Fruit fly (Drosophila melanogaster): ENCODE measurements around the gene CG8028.

CG8028 gene

dm6 chrX:19298785-19299114 is 18.6 kb upstream of the CG8028 start (continued):
- TF ChIP-seq CG17802 (tag; optimal IDR thresholded peaks at IDR 0.05) (no peak), gcm2 (GFP tag; optimal IDR thresholded peaks at IDR 0.05) (no peak), pita (GFP tag; optimal IDR thresholded peaks at IDR 0.05) (no peak), CG10543 (GFP tag; optimal IDR thresholded peaks at IDR 0.05) (no peak), Spps (tag; optimal IDR thresholded peaks at IDR 0.05) (peak; percentile 22), Sox102F (GFP tag; optimal IDR thresholded peaks at IDR 0.05) (peak; percentile 53), sna (GFP tag; IDR thresholded peaks at IDR 0.05; ENCODE audit: partially characterized antibody) (no peak)

- TF ChIP-seq CG11560 (tag; IDR thresholded peaks at IDR 0.05) (peak; percentile 89), ara (GFP tag; IDR thresholded peaks at IDR 0.05) (peak; percentile 91), Mad (GFP tag; optimal IDR thresholded peaks at IDR 0.05) (peak; percentile 96), MBD-R2 (GFP tag; IDR thresholded peaks at IDR 0.05) (peak; percentile 84), wek (GFP tag; optimal IDR thresholded peaks at IDR 0.05) (peak; percentile 83), CG18476 (GFP tag; optimal IDR thresholded peaks at IDR 0.05) (peak; percentile 96), Bteb2 (GFP tag; optimal IDR thresholded peaks at IDR 0.05) (peak; percentile 95), gro (GFP tag; optimal IDR thresholded peaks at IDR 0.05) (peak; percentile 94), Ssrp (tag; optimal IDR thresholded peaks at IDR 0.05) (peak; percentile 97), CG2678 (tag; optimal IDR thresholded peaks at IDR 0.05) (peak; percentile 99), Hey (tag; optimal IDR thresholded peaks at IDR 0.05) (peak; percentile 81), Camta (GFP tag; optimal IDR thresholded peaks at IDR 0.05) (peak; percentile 96), scrt (GFP tag; optimal IDR thresholded peaks at IDR 0.05) (peak; percentile 94), Atf-2 (GFP tag; optimal IDR thresholded peaks at IDR 0.05) (peak; percentile 94), sna (GFP tag; IDR thresholded peaks at IDR 0.05; ENCODE audit: partially characterized antibody) (0 out of 2 replicates have a peak, but pooled peaks have one; percentile 33), pita (GFP tag; optimal IDR thresholded peaks at IDR 0.05) (no peak), Antp (GFP tag; optimal IDR thresholded peaks at IDR 0.05) (peak; percentile 94), Mrtf (GFP tag; IDR thresholded peaks at IDR 0.05) (peak; percentile 91), Oli (tag; optimal IDR thresholded peaks at IDR 0.05) (peak; percentile 98), CG43689 (GFP tag; IDR thresholded peaks at IDR 0.05) (peak; percentile 68), Lhr (GFP tag; optimal IDR thresholded peaks at IDR 0.05) (peak; percentile 85), sens-2 (GFP tag; IDR thresholded peaks at IDR 0.05) (peak; percentile 77), CG3838 (GFP tag; optimal IDR thresholded peaks at IDR 0.05) (peak; percentile 82), jumu (GFP tag; optimal IDR thresholded peaks at IDR 0.05) (peak; percentile 95), ci (GFP tag; IDR thresholded peaks at IDR 0.05) (peak; percentile 90), usp (GFP tag; optimal IDR thresholded peaks at IDR 0.05) (no peak), CG10147 (GFP tag; optimal IDR thresholded peaks at IDR 0.05) (peak; percentile 96), knrl (GFP tag; IDR thresholded peaks at IDR 0.05; ENCODE audit: partially characterized antibody) (peak; percentile 57), gem (tag; optimal IDR thresholded peaks at IDR 0.05) (peak; percentile 99), lab (GFP tag; optimal IDR thresholded peaks at IDR 0.05) (peak; percentile 98), HmgD (GFP tag; optimal IDR thresholded peaks at IDR 0.05) (peak; percentile 90), CG15514 (GFP tag; optimal IDR thresholded peaks at IDR 0.05) (peak; percentile 99), CkIIα-i1 (GFP tag; IDR thresholded peaks at IDR 0.05) (peak; percentile 65; the same call in 1 of the 2 replicates), CG16779 (GFP tag; IDR thresholded peaks at IDR 0.05) (peak; percentile 65; the same call in 1 of the 2 replicates), CG17361 (GFP tag; IDR thresholded peaks at IDR 0.05) (peak; percentile 97), CG10321 (GFP tag; IDR thresholded peaks at IDR 0.05) (peak; percentile 54), CG12104 (GFP tag; optimal IDR thresholded peaks at IDR 0.05) (peak; percentile 93), Dip2 (GFP tag; IDR thresholded peaks at IDR 0.05) (peak; percentile 75), Jarid2 (GFP tag; optimal IDR thresholded peaks at IDR 0.05) (peak; percentile 94), Vsx1 (GFP tag; optimal IDR thresholded peaks at IDR 0.05) (peak; percentile 93), mam (GFP tag; optimal IDR thresholded peaks at IDR 0.05) (peak; percentile 97), sob (GFP tag; IDR thresholded peaks at IDR 0.05) (peak; percentile 95)
These were observed 18.0 kb upstream of the CG8028 start, which contains the start of gene CG8034 for dm6 chrX:19297899-19298784. TSS of gene CG8034 (minus strand) at chrX:19298162.
